Fruit fly (Drosophila melanogaster) whole organism, wandering third instar larva: ENCODE results near the gene siz.

Experiments
- Abd-B ChIP-seq: fragments of >200 bp; optimal IDR thresholded peaks from 2 replicates; lab custom pipeline; 2017; ENCODE audit warnings: missing biosample characterization, missing genetic modification characterization
- CG32264 ChIP-seq: fragments of 200-800 bp; sonication (Bioruptor generic); optimal IDR thresholded peaks from 2 replicates; lab custom pipeline; 2016; ENCODE audit warnings: missing biosample characterization, missing genetic modification characterization
- CG9705 ChIP-seq: fragments of 200-800 bp; sonication (Bioruptor generic); optimal IDR thresholded peaks from 2 replicates; lab custom pipeline; 2018; ENCODE audit warnings: missing biosample characterization, mild to moderate bottlenecking, missing genetic modification characterization
- CrebA ChIP-seq: fragments of 200-800 bp; sonication (Bioruptor generic); optimal IDR thresholded peaks from 2 replicates; lab custom pipeline; 2016; ENCODE audit warnings: missing biosample characterization, mild to moderate bottlenecking, missing genetic modification characterization, borderline replicate concordance
- Dfd ChIP-seq: fragments of >200 bp; optimal IDR thresholded peaks from 2 replicates; lab custom pipeline; 2017; ENCODE audit warnings: missing biosample characterization, missing genetic modification characterization
- Dif ChIP-seq: fragments of 200-275, 200-300 bp; sonication (Bioruptor generic); optimal IDR thresholded peaks from 2 replicates; lab custom pipeline; 2018; ENCODE audit warnings: missing biosample characterization, missing genetic modification characterization; ENCODE audit not compliant: partially characterized antibody
- GATAd ChIP-seq: sonication (Bioruptor generic); optimal IDR thresholded peaks from 2 replicates; lab custom pipeline; 2016; ENCODE audit warnings: missing biosample characterization, missing genetic modification characterization
- HLH106 ChIP-seq: fragments of 200-800 bp; optimal IDR thresholded peaks from 3 replicates; lab custom pipeline; 2019; ENCODE audit warnings: missing biosample characterization, mild to moderate bottlenecking, missing genetic modification characterization, moderate library complexity
- Hnf4 ChIP-seq: fragments of 200-800 bp; sonication (Bioruptor generic); optimal IDR thresholded peaks from 2 replicates; lab custom pipeline; 2016; ENCODE audit warnings: missing biosample characterization, mild to moderate bottlenecking, missing genetic modification characterization
- Hr78 ChIP-seq: fragments of >200 bp; optimal IDR thresholded peaks from 2 replicates; lab custom pipeline; 2017; ENCODE audit warnings: missing biosample characterization, missing genetic modification characterization
- Hr83 ChIP-seq: fragments of 200-300 bp; sonication (Bioruptor generic); optimal IDR thresholded peaks from 2 replicates; lab custom pipeline; 2016; ENCODE audit warnings: missing biosample characterization, mild to moderate bottlenecking, missing genetic modification characterization, moderate library complexity; ENCODE audit not compliant: poor library complexity, severe bottlenecking
- Jra ChIP-seq: sonication (Bioruptor generic); optimal IDR thresholded peaks from 2 replicates; lab custom pipeline; 2016; ENCODE audit warnings: missing biosample characterization, missing genetic modification characterization
- Mio ChIP-seq: sonication (Bioruptor generic); optimal IDR thresholded peaks from 2 replicates; lab custom pipeline; 2016; ENCODE audit warnings: missing biosample characterization, missing genetic modification characterization
- Myc ChIP-seq: fragments of >200 bp; optimal IDR thresholded peaks from 2 replicates; lab custom pipeline; 2017
- N ChIP-seq: fragments of >200 bp; optimal IDR thresholded peaks from 2 replicates; lab custom pipeline; 2018; ENCODE audit warnings: missing biosample characterization, missing external identifiers, missing genetic modification characterization
- OdsH ChIP-seq: fragments of 200-800 bp; sonication (Bioruptor generic); optimal IDR thresholded peaks from 2 replicates; lab custom pipeline; 2016; ENCODE audit warnings: missing biosample characterization, mild to moderate bottlenecking, missing genetic modification characterization
- Rel ChIP-seq, 2 experiments: fragments of 200-800 bp; sonication (Bioruptor generic) in 1 of 2; optimal IDR thresholded peaks; 2 replicates in 1 of 2; 3 replicates in 1 of 2; lab custom pipeline; 2016 to 2019; ENCODE audit warnings: mild to moderate bottlenecking in 2 of 2, missing biosample characterization in 2 of 2, missing genetic modification characterization in 2 of 2, moderate library complexity in 1 of 2
- Sp1 ChIP-seq: fragments of 200-800 bp; sonication (Bioruptor generic); optimal IDR thresholded peaks from 3 replicates; lab custom pipeline; 2019; ENCODE audit warnings: missing biosample characterization, mild to moderate bottlenecking, missing genetic modification characterization, moderate library complexity
- Vsx2 ChIP-seq: fragments of 200-300, 225-300 bp; sonication (Bioruptor generic); optimal IDR thresholded peaks from 2 replicates; lab custom pipeline; 2018; ENCODE audit warnings: missing biosample characterization, missing genetic modification characterization; ENCODE audit not compliant: partially characterized antibody
- br ChIP-seq: fragments of 200-800 bp; sonication (Bioruptor generic); optimal IDR thresholded peaks from 2 replicates; lab custom pipeline; 2016; ENCODE audit warnings: missing biosample characterization, missing genetic modification characterization
- brk ChIP-seq: fragments of 200-800 bp; sonication (Bioruptor generic); optimal IDR thresholded peaks from 2 replicates; lab custom pipeline; 2016; ENCODE audit warnings: missing biosample characterization, mild to moderate bottlenecking, missing genetic modification characterization
- dl ChIP-seq, 2 experiments: fragments of 175-275, 200-275 bp in 1 of 2; fragments of 200-275 bp in 1 of 2; sonication (Bioruptor generic); optimal IDR thresholded peaks; lab custom pipeline; 2018; ENCODE audit warnings: mild to moderate bottlenecking in 2 of 2, missing biosample characterization in 2 of 2, missing genetic modification characterization in 2 of 2, moderate library complexity in 2 of 2; ENCODE audit not compliant: partially characterized antibody in 2 of 2, insufficient read depth in 1 of 2
- dmrt93B ChIP-seq: fragments of 200-800 bp; sonication (Bioruptor generic); optimal IDR thresholded peaks from 2 replicates; lab custom pipeline; 2018; ENCODE audit warnings: missing biosample characterization, mild to moderate bottlenecking, missing genetic modification characterization
- dsf ChIP-seq: sonication (Bioruptor generic); optimal IDR thresholded peaks from 2 replicates; lab custom pipeline; 2016; ENCODE audit warnings: missing biosample characterization, missing genetic modification characterization, borderline replicate concordance
- ey ChIP-seq: fragments of 200-800 bp; sonication (Bioruptor generic); optimal IDR thresholded peaks from 2 replicates; lab custom pipeline; 2016; ENCODE audit warnings: missing biosample characterization, missing genetic modification characterization
- foxo ChIP-seq, 2 experiments: fragments of 200-800 bp; sonication (Bioruptor generic); optimal IDR thresholded peaks; 2 replicates in 1 of 2; 3 replicates in 1 of 2; lab custom pipeline; 2016 to 2017; ENCODE audit warnings: missing biosample characterization in 2 of 2, missing genetic modification characterization in 2 of 2
- fru ChIP-seq: fragments of 200-800 bp; sonication (Bioruptor generic); optimal IDR thresholded peaks from 3 replicates; lab custom pipeline; 2016; ENCODE audit warnings: missing biosample characterization, mild to moderate bottlenecking, missing genetic modification characterization
- h ChIP-seq: fragments of 200-800 bp; sonication (Bioruptor generic); optimal IDR thresholded peaks from 3 replicates; lab custom pipeline; 2016; ENCODE audit warnings: missing biosample characterization, mild to moderate bottlenecking, missing genetic modification characterization
- jim ChIP-seq: fragments of 175-275, 200-325 bp; sonication (Bioruptor generic); optimal IDR thresholded peaks from 2 replicates; lab custom pipeline; 2016; ENCODE audit warnings: missing biosample characterization, mild to moderate bottlenecking, missing genetic modification characterization
- lola ChIP-seq: fragments of >200 bp; optimal IDR thresholded peaks from 2 replicates; lab custom pipeline; 2017; ENCODE audit warnings: missing biosample characterization, missing genetic modification characterization
- pan ChIP-seq: fragments of >200 bp; optimal IDR thresholded peaks from 2 replicates; lab custom pipeline; 2017
- psq ChIP-seq: fragments of 200-800 bp; sonication (Bioruptor generic); optimal IDR thresholded peaks from 3 replicates; lab custom pipeline; 2017; ENCODE audit warnings: missing biosample characterization, mild to moderate bottlenecking, missing genetic modification characterization, moderate library complexity
- rgr ChIP-seq: fragments of 200-800 bp; sonication (Bioruptor generic); optimal IDR thresholded peaks from 3 replicates; lab custom pipeline; 2016; ENCODE audit warnings: missing biosample characterization, mild to moderate bottlenecking, missing genetic modification characterization
- sage ChIP-seq: fragments of 200-800 bp; sonication (Bioruptor generic); optimal IDR thresholded peaks from 2 replicates; lab custom pipeline; 2016; ENCODE audit warnings: missing biosample characterization, mild to moderate bottlenecking, missing genetic modification characterization
- sv ChIP-seq: fragments of 200-800 bp; sonication (Bioruptor generic); optimal IDR thresholded peaks from 3 replicates; lab custom pipeline; 2016; ENCODE audit warnings: missing biosample characterization, missing genetic modification characterization
- tai ChIP-seq: sonication (Bioruptor generic); optimal IDR thresholded peaks from 2 replicates; lab custom pipeline; 2016; ENCODE audit warnings: missing biosample characterization, missing genetic modification characterization
- usp ChIP-seq: fragments of >200 bp; optimal IDR thresholded peaks from 2 replicates; lab custom pipeline; 2017; ENCODE audit warnings: missing biosample characterization, missing genetic modification characterization
- woc ChIP-seq: sonication (Bioruptor generic); optimal IDR thresholded peaks from 2 replicates; lab custom pipeline; 2016; ENCODE audit warnings: missing biosample characterization, mild to moderate bottlenecking, missing genetic modification characterization

The siz gene

DNA sequence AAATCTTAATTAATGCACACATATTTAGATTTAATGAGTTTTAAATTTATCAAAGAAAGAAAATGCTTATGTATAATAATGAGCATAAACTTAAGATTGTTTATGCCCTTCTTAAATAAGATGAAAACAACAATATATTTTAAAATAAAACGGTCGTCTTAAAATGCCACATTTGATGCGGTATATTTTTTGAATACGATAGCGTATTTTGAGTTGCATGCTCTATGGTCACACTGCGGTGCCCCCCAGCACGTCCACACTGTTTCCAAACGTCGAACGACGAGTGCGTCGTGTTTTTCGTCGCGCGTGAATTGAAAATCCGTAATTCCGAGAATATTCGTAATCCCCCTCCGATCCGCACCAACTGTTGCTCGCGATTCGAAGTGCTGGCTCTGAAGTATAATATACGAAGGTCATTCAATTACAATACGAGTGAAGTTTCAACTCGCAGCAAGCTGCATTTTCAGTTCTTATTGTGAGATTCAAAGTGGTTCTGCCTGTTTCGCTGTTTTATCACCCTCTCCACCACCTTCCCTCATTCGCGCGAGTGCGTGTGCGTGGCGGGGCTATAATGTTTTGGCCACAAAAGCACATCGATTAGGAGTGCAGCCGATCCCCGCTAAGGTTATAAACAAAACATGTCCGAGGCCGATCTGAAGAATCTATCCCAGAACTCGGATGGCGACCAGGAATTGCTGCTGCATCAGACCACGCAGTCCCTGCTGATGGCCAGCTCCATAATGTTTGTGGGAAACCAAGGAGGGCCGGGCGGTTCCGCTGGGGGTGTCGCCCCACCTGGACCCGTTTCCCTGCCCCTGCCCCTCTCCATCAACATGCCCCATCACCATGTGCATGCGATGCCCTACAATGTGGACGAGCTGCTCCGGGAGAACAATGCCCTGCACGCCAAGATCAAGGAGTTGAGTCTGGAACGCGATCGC lies at the start of gene siz:
Gene siz, plus strand, starts transcription at position 255 of the 941 bp plus-strand sequence.
- TF ChIP-seq brk (GFP tag; lab: Kevin White, UChicago) (peak; percentile 58), tai (GFP tag; lab: Kevin White, UChicago) (no peak), fru (peak; percentile 24), h (peak; percentile 23), dmrt93B (GFP tag; lab: Kevin White, UChicago) (no peak), Hr78 (no peak), GATAd (GFP tag; lab: Kevin White, UChicago) (no peak), foxo (GFP tag; optimal IDR thresholded peaks at IDR 0.05; lab: Kevin White, UChicago) (peak in 1 of 2 experiments; percentile 4), Jra (GFP tag; lab: Kevin White, UChicago) (no peak), lola (no peak), Abd-B (GFP tag; lab: Kevin White, UChicago) (no peak), pan (lab: Kevin White, UChicago) (no peak), Mio (no peak), Dfd (GFP tag; lab: Kevin White, UChicago) (peak; percentile 96), OdsH (GFP tag; lab: Kevin White, UChicago) (no peak), br (no peak), N (GFP tag; lab: Kevin White, UChicago) (no peak), usp (GFP tag; lab: Kevin White, UChicago) (no peak), woc (GFP tag; lab: Kevin White, UChicago) (peak; percentile 33), Rel (GFP tag; optimal IDR thresholded peaks at IDR 0.05; lab: Kevin White, UChicago) (no peak), Rel (tag; optimal IDR thresholded peaks at IDR 0.05; lab: Kevin White, UChicago) (peak; percentile 79), Hnf4 (GFP tag; lab: Kevin White, UChicago) (no peak), dl (GFP tag; optimal IDR thresholded peaks at IDR 0.05; lab: Kevin White, UChicago; ENCODE audit: insufficient read depth in 1 of 2, partially characterized antibody in 2 of 2) (no peak), psq (GFP tag; lab: Kevin White, UChicago) (peak; percentile 28), dsf (GFP tag; lab: Kevin White, UChicago) (no peak), CG32264 (GFP tag; lab: Kevin White, UChicago) (no peak), CG9705 (GFP tag; lab: Kevin White, UChicago) (no peak), Hr83 (GFP tag; lab: Kevin White, UChicago) (no peak), Sp1 (peak; percentile 39), Vsx2 (GFP tag; lab: Kevin White, UChicago) (no peak), rgr (GFP tag; lab: Kevin White, UChicago) (peak; percentile 29), ey (GFP tag; lab: Kevin White, UChicago) (no peak), Dif (no peak), HLH106 (tag; lab: Kevin White, UChicago) (peak; percentile 3), jim (no peak), CrebA (GFP tag; lab: Kevin White, UChicago) (no peak), sage (GFP tag; lab: Kevin White, UChicago) (no peak), Myc (lab: Kevin White, UChicago) (no peak), sv (GFP tag; lab: Kevin White, UChicago) (no peak)

DNA sequence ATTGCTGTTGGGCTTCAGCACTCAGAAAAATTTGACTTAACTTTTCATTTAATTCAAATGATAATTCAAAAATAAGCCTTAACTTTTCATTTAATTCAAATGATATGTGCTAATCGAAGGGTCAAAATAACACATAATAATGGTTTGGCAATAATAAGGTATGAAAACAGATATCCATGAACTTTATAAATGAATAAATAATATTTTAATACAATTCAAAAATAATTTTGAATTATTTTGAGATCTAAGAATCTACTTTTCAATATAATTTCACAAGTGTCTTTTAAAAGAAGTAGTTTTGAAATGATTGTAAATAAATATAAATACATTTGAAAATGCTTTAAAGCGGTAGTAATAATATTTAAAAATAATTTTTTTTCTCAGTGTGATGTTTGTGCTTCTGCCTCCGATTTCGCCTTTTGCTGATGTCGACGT lies 47.4 kb upstream of the siz start:
- no peak for TF ChIP-seq tai (GFP tag; lab: Kevin White, UChicago)
- no peak for TF ChIP-seq dl (GFP tag; optimal IDR thresholded peaks at IDR 0.05; lab: Kevin White, UChicago; ENCODE audit: insufficient read depth in 1 of 2, partially characterized antibody in 2 of 2)
- no peak for TF ChIP-seq N (GFP tag; lab: Kevin White, UChicago)
- TF ChIP-seq lola = no peak
- peak; percentile 26 for TF ChIP-seq OdsH (GFP tag; lab: Kevin White, UChicago)
- no peak for TF ChIP-seq Myc (lab: Kevin White, UChicago)
- no peak for TF ChIP-seq jim
- no peak for TF ChIP-seq GATAd (GFP tag; lab: Kevin White, UChicago)
- no peak for TF ChIP-seq CrebA (GFP tag; lab: Kevin White, UChicago)
- no peak for TF ChIP-seq usp (GFP tag; lab: Kevin White, UChicago)
- no peak for TF ChIP-seq sage (GFP tag; lab: Kevin White, UChicago)
- peak; percentile 13 for TF ChIP-seq rgr (GFP tag; lab: Kevin White, UChicago)
- no peak for TF ChIP-seq Hnf4 (GFP tag; lab: Kevin White, UChicago)
- no peak for TF ChIP-seq dsf (GFP tag; lab: Kevin White, UChicago)
- TF ChIP-seq br = no peak
- no peak for TF ChIP-seq Rel (GFP tag; optimal IDR thresholded peaks at IDR 0.05; lab: Kevin White, UChicago)
- no peak for TF ChIP-seq Rel (tag; optimal IDR thresholded peaks at IDR 0.05; lab: Kevin White, UChicago)
- TF ChIP-seq Sp1 = peak; percentile 65
- no peak for TF ChIP-seq CG32264 (GFP tag; lab: Kevin White, UChicago)
- TF ChIP-seq Dfd (GFP tag; lab: Kevin White, UChicago) = no peak
- TF ChIP-seq fru = no peak
- TF ChIP-seq Jra (GFP tag; lab: Kevin White, UChicago) = no peak
- peak; percentile 27 for TF ChIP-seq psq (GFP tag; lab: Kevin White, UChicago)
- no peak for TF ChIP-seq pan (lab: Kevin White, UChicago)
- TF ChIP-seq HLH106 (tag; lab: Kevin White, UChicago) = peak; percentile 52
- peak in 1 of 2 experiments; percentile 49 for TF ChIP-seq foxo (GFP tag; optimal IDR thresholded peaks at IDR 0.05; lab: Kevin White, UChicago)
- TF ChIP-seq Hr83 (GFP tag; lab: Kevin White, UChicago) = no peak
- no peak for TF ChIP-seq Vsx2 (GFP tag; lab: Kevin White, UChicago)
- no peak for TF ChIP-seq brk (GFP tag; lab: Kevin White, UChicago)
- no peak for TF ChIP-seq CG9705 (GFP tag; lab: Kevin White, UChicago)
- TF ChIP-seq sv (GFP tag; lab: Kevin White, UChicago) = no peak
- TF ChIP-seq Dif = no peak
- no peak for TF ChIP-seq Abd-B (GFP tag; lab: Kevin White, UChicago)
- no peak for TF ChIP-seq woc (GFP tag; lab: Kevin White, UChicago)
- no peak for TF ChIP-seq Hr78
- TF ChIP-seq ey (GFP tag; lab: Kevin White, UChicago) = no peak
- TF ChIP-seq h = no peak
- TF ChIP-seq Mio = no peak
- peak; percentile 1 for TF ChIP-seq dmrt93B (GFP tag; lab: Kevin White, UChicago)
